Worm (Caenorhabditis elegans): ENCODE measurements around the gene C27D8.3.

C27D8.3 gene

DNA sequence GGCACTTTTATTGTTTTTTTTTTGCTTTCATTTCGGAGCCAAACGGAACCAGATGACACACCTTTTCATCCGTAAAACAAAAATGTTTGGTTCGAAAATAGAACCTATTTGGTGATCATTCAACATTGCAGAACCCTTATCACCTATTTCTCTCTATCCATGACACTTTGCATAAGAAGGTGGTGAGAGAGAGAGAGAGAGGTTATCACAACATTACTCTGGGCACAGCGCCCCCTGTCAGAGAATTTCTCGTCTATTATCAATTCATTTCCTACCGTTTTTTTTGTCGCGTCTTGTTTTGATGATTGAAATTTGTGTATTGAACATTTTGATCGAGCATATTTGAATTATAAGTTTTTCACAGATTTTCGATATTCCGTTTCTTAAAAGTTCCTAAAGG lies 11.3 kb downstream of the C27D8.3 start:
- TF ChIP-seq elt-2 (tag; optimal IDR thresholded peaks at IDR 0.05) (peak; percentile 80), nhr-43 (tag; optimal IDR thresholded peaks at IDR 0.05; ENCODE audit: poor library complexity, severe bottlenecking) (no peak), egl-5 (tag; optimal IDR thresholded peaks at IDR 0.05) (no peak)

DNA sequence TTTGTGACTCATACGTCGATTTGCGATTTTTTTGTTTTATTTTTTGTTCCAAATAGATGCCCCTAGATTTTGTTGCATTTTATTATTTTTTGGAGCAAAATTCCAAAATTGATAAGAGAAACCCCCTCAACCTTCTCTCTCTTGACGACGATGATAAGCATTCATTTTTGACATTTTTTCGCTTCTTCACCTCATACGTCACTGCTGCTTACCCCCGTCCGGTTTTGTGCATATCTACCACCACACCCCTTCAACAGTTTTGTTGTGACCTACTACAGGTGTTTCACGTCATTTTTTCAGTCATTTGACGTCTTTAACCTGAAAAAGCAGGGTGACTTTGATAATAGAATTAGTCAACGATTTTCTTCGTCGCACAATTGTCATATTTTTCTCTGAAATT lies 12.7 kb downstream of the C27D8.3 start:
- no peak for TF ChIP-seq nhr-12 (tag; optimal IDR thresholded peaks at IDR 0.05)
- no peak for TF ChIP-seq nhr-43 (tag; optimal IDR thresholded peaks at IDR 0.05; ENCODE audit: poor library complexity, severe bottlenecking)
- TF ChIP-seq elt-2 (tag; optimal IDR thresholded peaks at IDR 0.05) = peak; percentile 90
- peak; percentile 75 for TF ChIP-seq pqm-1 (tag; optimal IDR thresholded peaks at IDR 0.05)
- TF ChIP-seq jun-1 (tag; optimal IDR thresholded peaks at IDR 0.05) = peak; percentile 18

ce11 chrIV:12689709-12690142 lies 21.8 kb downstream of the C27D8.3 start:
- TF ChIP-seq pha-4 (tag; optimal IDR thresholded peaks at IDR 0.05) (peak; percentile 34), elt-2 (tag; optimal IDR thresholded peaks at IDR 0.05) (peak; percentile 99), pqm-1 (tag; optimal IDR thresholded peaks at IDR 0.05) (peak; percentile 91), jun-1 (tag; optimal IDR thresholded peaks at IDR 0.05) (peak; percentile 53), nhr-25 (tag; optimal IDR thresholded peaks at IDR 0.05) (no peak)

DNA sequence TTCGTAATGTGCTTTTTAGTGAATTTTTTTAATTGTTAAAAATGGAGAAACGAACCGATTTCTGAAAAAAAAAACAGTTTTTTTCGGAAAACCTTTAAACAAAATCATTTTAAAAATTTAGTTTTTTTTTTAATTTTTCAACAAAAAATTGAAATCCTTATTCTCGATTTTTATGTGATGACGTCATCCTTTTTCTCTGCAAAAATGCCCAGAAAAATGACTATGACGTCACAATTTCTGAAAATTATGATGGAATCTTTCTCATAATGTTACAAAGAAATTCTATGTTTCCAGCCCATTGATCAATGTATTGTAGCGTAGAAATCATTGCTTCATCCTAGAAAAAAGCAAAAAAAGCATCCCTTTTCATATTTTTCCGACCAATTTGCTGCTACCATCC lies 22.3 kb downstream of the C27D8.3 start:
- TF ChIP-seq fkh-10 (GFP tag; optimal IDR thresholded peaks at IDR 0.05) = no peak

DNA sequence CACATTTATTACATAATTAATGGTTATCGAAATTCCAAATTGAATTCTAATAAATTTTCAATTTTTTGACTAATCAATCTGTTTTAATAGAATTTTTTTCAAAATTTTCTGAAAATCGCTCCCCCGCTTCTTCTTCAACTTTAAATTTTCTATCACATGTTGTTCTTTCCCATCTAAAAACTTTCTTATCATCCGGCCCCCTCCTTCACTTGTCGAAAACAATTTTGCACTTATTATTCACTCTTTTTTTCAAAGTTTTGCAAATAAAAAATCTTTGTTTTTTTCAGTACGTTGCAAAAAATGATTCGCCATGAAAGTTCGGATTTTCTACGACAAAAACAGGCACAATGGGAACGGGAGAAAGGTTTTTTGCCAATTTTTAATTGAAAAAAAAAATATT lies 23.2 kb downstream of the C27D8.3 start, which contains the start of gene T23B5.3:
TSS of gene T23B5.3 (plus strand) at position 301 of the 400 bp plus-strand sequence.
- TF ChIP-seq lsy-12 (tag; optimal IDR thresholded peaks at IDR 0.05) (no peak), elt-1 (tag; optimal IDR thresholded peaks at IDR 0.05) (no peak), lin-15B (tag; optimal IDR thresholded peaks at IDR 0.05) (no peak), ceh-28 (tag; optimal IDR thresholded peaks at IDR 0.05) (no peak), snpc-4 (tag; optimal IDR thresholded peaks at IDR 0.05) (no peak), ceh-82 (tag; optimal IDR thresholded peaks at IDR 0.05) (no peak), pqm-1 (tag; optimal IDR thresholded peaks at IDR 0.05) (no peak), nhr-77 (tag; optimal IDR thresholded peaks at IDR 0.05) (no peak), elt-3 (tag; optimal IDR thresholded peaks at IDR 0.05) (no peak), nhr-67 (tag; optimal IDR thresholded peaks at IDR 0.05) (no peak), nhr-237 (tag; optimal IDR thresholded peaks at IDR 0.05) (no peak), mdl-1 (tag; optimal IDR thresholded peaks at IDR 0.05) (no peak), ama-1 (optimal IDR thresholded peaks at IDR 0.05) (no peak), ztf-4 (tag; optimal IDR thresholded peaks at IDR 0.05) (no peak), zag-1 (tag; optimal IDR thresholded peaks at IDR 0.05) (no peak), ZK546.5 (tag; optimal IDR thresholded peaks at IDR 0.05) (no peak), aly-2 (tag; optimal IDR thresholded peaks at IDR 0.05) (no peak)

ce11 chrIV:12685827-12686226 lies 25.7 kb downstream of the C27D8.3 start:
- TF ChIP-seq nhr-25 (tag; optimal IDR thresholded peaks at IDR 0.05) = no peak
- TF ChIP-seq ama-1 (optimal IDR thresholded peaks at IDR 0.05) = no peak
- no peak for TF ChIP-seq nhr-23 (tag; optimal IDR thresholded peaks at IDR 0.05)
- TF ChIP-seq zag-1 (tag; optimal IDR thresholded peaks at IDR 0.05) = no peak
- no peak for TF ChIP-seq nhr-77 (tag; optimal IDR thresholded peaks at IDR 0.05)
- TF ChIP-seq lsy-12 (tag; optimal IDR thresholded peaks at IDR 0.05) = no peak
- no peak for TF ChIP-seq skn-1 (tag; optimal IDR thresholded peaks at IDR 0.05)
- no peak for TF ChIP-seq jun-1 (tag; optimal IDR thresholded peaks at IDR 0.05)
- no peak for TF ChIP-seq elt-1 (tag; optimal IDR thresholded peaks at IDR 0.05)
- TF ChIP-seq nhr-12 (tag; optimal IDR thresholded peaks at IDR 0.05) = no peak
- TF ChIP-seq fkh-2 (tag; optimal IDR thresholded peaks at IDR 0.05) = no peak
- no peak for TF ChIP-seq ztf-4 (tag; optimal IDR thresholded peaks at IDR 0.05)
- TF ChIP-seq nhr-43 (tag; optimal IDR thresholded peaks at IDR 0.05; ENCODE audit: poor library complexity, severe bottlenecking) = no peak
- TF ChIP-seq mdl-1 (tag; optimal IDR thresholded peaks at IDR 0.05) = no peak
- no peak for TF ChIP-seq egl-5 (tag; optimal IDR thresholded peaks at IDR 0.05)
- TF ChIP-seq snpc-4 (tag; optimal IDR thresholded peaks at IDR 0.05) = no peak
- no peak for TF ChIP-seq egl-27 (tag; optimal IDR thresholded peaks at IDR 0.05)
- no peak for TF ChIP-seq ceh-82 (tag; optimal IDR thresholded peaks at IDR 0.05)
- TF ChIP-seq elt-3 (tag; optimal IDR thresholded peaks at IDR 0.05) = no peak
